Fruit fly (Drosophila melanogaster): Measurements from ENCODE around the gene CG15533.
A peak's percentile ranks its signal among the peaks of the same experiment; 100 is the strongest.

The CG15533 gene

DNA sequence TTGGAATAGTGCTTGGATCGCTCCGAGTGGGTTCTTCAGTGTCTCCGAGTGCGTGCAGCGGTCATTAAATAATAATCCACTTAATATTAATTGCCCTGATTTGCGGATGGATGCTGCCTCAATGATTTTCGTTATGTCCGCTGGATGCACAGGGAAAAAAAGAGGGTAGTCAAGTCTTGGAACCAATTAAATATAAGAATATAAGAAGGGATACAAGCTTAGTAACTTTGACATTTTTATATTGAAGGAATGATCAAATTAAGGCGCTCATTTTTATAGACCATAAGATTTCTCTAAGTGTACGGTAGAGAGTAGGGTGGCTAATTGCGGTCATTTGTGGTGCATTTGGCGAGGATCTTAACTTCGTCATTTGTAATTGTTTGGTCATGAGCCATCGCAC is 36.7 kb upstream of the CG15533 start (continued):
- TF ChIP-seq Neu2 (GFP tag; optimal IDR thresholded peaks at IDR 0.05; ENCODE audit: borderline replicate concordance) (no peak), CG18476 (GFP tag; optimal IDR thresholded peaks at IDR 0.05) (no peak), ase (GFP tag; IDR thresholded peaks at IDR 0.05) (no peak), gem (tag; optimal IDR thresholded peaks at IDR 0.05) (peak; percentile 44), fd64A (GFP tag; optimal IDR thresholded peaks at IDR 0.05) (no peak), dmrt99B (tag; optimal IDR thresholded peaks at IDR 0.05) (no peak), Med (GFP tag) (peak; percentile 73), Hmx (GFP tag; optimal IDR thresholded peaks at IDR 0.05) (no peak), Sox102F (GFP tag; optimal IDR thresholded peaks at IDR 0.05) (peak; percentile 15), Hr51 (GFP tag; optimal IDR thresholded peaks at IDR 0.05) (no peak), CG11504 (tag; optimal IDR thresholded peaks at IDR 0.05) (peak; percentile 6), Scr (GFP tag; IDR thresholded peaks at IDR 0.05; ENCODE audit: partially characterized antibody) (no peak), CG16815 (GFP tag; optimal IDR thresholded peaks at IDR 0.05) (no peak), zfh1 (GFP tag; IDR thresholded peaks at IDR 0.05) (peak; percentile 62; the same call in 2 of the 3 replicates), ems (GFP tag; optimal IDR thresholded peaks at IDR 0.05) (no peak), sisA (GFP tag; IDR thresholded peaks at IDR 0.05) (no peak), pzg (GFP tag; optimal IDR thresholded peaks at IDR 0.05) (no peak), nom (GFP tag; optimal IDR thresholded peaks at IDR 0.05) (no peak), stwl (tag; optimal IDR thresholded peaks at IDR 0.05) (no peak), CG13775 (GFP tag; optimal IDR thresholded peaks at IDR 0.05) (no peak), Hr78 (GFP tag; optimal IDR thresholded peaks at IDR 0.05) (no peak), ato (GFP tag; IDR thresholded peaks at IDR 0.05; ENCODE audit: partially characterized antibody) (no peak), CG6765 (GFP tag; optimal IDR thresholded peaks at IDR 0.05) (no peak), Gug (GFP tag; IDR thresholded peaks at IDR 0.05) (no peak), Dbx (GFP tag; IDR thresholded peaks at IDR 0.05) (no peak), hbn (GFP tag; IDR thresholded peaks at IDR 0.05; ENCODE audit: partially characterized antibody) (no peak), CG1603 (tag; optimal IDR thresholded peaks at IDR 0.05) (no peak), ind (GFP tag; optimal IDR thresholded peaks at IDR 0.05) (peak; percentile 5), Fer1 (GFP tag; optimal IDR thresholded peaks at IDR 0.05) (no peak), CG11456 (GFP tag; IDR thresholded peaks at IDR 0.05) (no peak), ken (GFP tag; IDR thresholded peaks at IDR 0.05) (no peak), eve (GFP tag; optimal IDR thresholded peaks at IDR 0.05) (peak in 1 of 2 experiments; percentile 45), Ets97D (GFP tag; optimal IDR thresholded peaks at IDR 0.05) (no peak)

DNA sequence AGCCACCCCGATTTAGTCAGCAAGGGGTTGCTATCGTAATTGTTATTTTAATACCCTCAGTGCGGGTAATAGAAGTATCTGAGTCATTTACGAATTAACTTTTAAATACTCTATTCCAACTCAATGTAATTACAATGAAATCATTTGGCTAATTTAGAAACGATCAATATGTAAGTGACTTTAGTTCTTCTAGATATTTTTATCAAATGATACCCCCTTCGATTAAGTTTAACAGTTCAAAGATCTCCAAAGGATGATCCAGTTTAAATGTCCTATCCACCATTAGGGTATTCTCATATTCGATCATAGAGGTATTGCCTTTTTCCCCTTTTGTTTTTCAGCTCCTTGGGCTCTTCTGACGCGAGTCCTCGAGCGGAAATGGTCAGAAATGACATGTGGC is 34.7 kb upstream of the CG15533 start:
- TF ChIP-seq D19A (tag; optimal IDR thresholded peaks at IDR 0.05) (peak; percentile 88), zen (tag; optimal IDR thresholded peaks at IDR 0.05) (no peak), Drgx (GFP tag; IDR thresholded peaks at IDR 0.05) (no peak), sens (GFP tag) (peak; percentile 71), Fer2 (tag; optimal IDR thresholded peaks at IDR 0.05) (no peak), NC2β (GFP tag; optimal IDR thresholded peaks at IDR 0.05) (no peak), row (GFP tag; IDR thresholded peaks at IDR 0.05) (peak; percentile 24; the same call in 1 of the 3 replicates)

All from whole organism, embryonic.